Fruit fly (Drosophila melanogaster): ENCODE data around the gene pths.

The pths gene

dm6 chr2L:21163311-21163842 lies 20.3 kb downstream of the pths start, which contains the start of gene Noc2 (continued):
- no peak for TF ChIP-seq Adf1 (GFP tag; IDR thresholded peaks at IDR 0.05)
- TF ChIP-seq pita (GFP tag; optimal IDR thresholded peaks at IDR 0.05) = no peak
- TF ChIP-seq CG1602 (GFP tag; optimal IDR thresholded peaks at IDR 0.05) = peak; percentile 24
- TF ChIP-seq mld (GFP tag; IDR thresholded peaks at IDR 0.05; ENCODE audit: partially characterized antibody) = no peak
- TF ChIP-seq NC2α (GFP tag; optimal IDR thresholded peaks at IDR 0.05) = no peak
- TF ChIP-seq CG15696 (tag; optimal IDR thresholded peaks at IDR 0.05) = peak; percentile 27
- no peak for TF ChIP-seq fru (optimal IDR thresholded peaks at IDR 0.05)
- no peak for TF ChIP-seq wdn (GFP tag; IDR thresholded peaks at IDR 0.05)
- no peak for TF ChIP-seq Hr39 (optimal IDR thresholded peaks at IDR 0.05)
- peak; percentile 62; the same call in 2 of the 3 replicates for TF ChIP-seq H15 (GFP tag; IDR thresholded peaks at IDR 0.05)
- TF ChIP-seq D (optimal IDR thresholded peaks at IDR 0.05) = no peak
- TF ChIP-seq D (GFP tag; optimal IDR thresholded peaks at IDR 0.05) = peak; percentile 29
- peak; percentile 70 for TF ChIP-seq row (GFP tag; IDR thresholded peaks at IDR 0.05)
- no peak for TF ChIP-seq CG1233 (GFP tag; optimal IDR thresholded peaks at IDR 0.05)
- peak; percentile 60 for TF ChIP-seq CG18262 (tag; optimal IDR thresholded peaks at IDR 0.05)
- TF ChIP-seq Stat92E (GFP tag; optimal IDR thresholded peaks at IDR 0.05) = no peak
- no peak for TF ChIP-seq CG18011 (GFP tag; optimal IDR thresholded peaks at IDR 0.05)
- TF ChIP-seq Doc3 (GFP tag; IDR thresholded peaks at IDR 0.05; ENCODE audit: partially characterized antibody) = no peak
- no peak for TF ChIP-seq crp (GFP tag; optimal IDR thresholded peaks at IDR 0.05)
- no peak for TF ChIP-seq bab2 (GFP tag; optimal IDR thresholded peaks at IDR 0.05)
- peak; percentile 51 for TF ChIP-seq pum (GFP tag; optimal IDR thresholded peaks at IDR 0.05)
- TF ChIP-seq bigmax (GFP tag; optimal IDR thresholded peaks at IDR 0.05) = peak; percentile 11
- no peak; the same call in 1 of the 2 replicates for TF ChIP-seq Drgx (GFP tag; IDR thresholded peaks at IDR 0.05)
- no peak for TF ChIP-seq gcm2 (GFP tag; optimal IDR thresholded peaks at IDR 0.05)
- peak; percentile 21 for TF ChIP-seq ems (GFP tag; optimal IDR thresholded peaks at IDR 0.05)
- no peak for TF ChIP-seq CG2199 (GFP tag; IDR thresholded peaks at IDR 0.05)
- TF ChIP-seq CG16779 (GFP tag; IDR thresholded peaks at IDR 0.05) = peak; percentile 65
- no peak for TF ChIP-seq CG31224 (GFP tag; IDR thresholded peaks at IDR 0.05)
- TF ChIP-seq YL-1 (GFP tag; optimal IDR thresholded peaks at IDR 0.05) = peak; percentile 46
- peak; percentile 2 for TF ChIP-seq CG3065 (GFP tag; optimal IDR thresholded peaks at IDR 0.05)
- peak; percentile 63 for TF ChIP-seq Xbp1 (GFP tag; optimal IDR thresholded peaks at IDR 0.05)
- TF ChIP-seq Lim3 (GFP tag; IDR thresholded peaks at IDR 0.05) = no peak
- peak; percentile 49 for TF ChIP-seq HHEX (GFP tag; optimal IDR thresholded peaks at IDR 0.05)
- TF ChIP-seq cg (GFP tag; optimal IDR thresholded peaks at IDR 0.05) = no peak
- TF ChIP-seq gfzf (GFP tag; optimal IDR thresholded peaks at IDR 0.05) = no peak
- no peak for TF ChIP-seq CG13894 (tag; optimal IDR thresholded peaks at IDR 0.05)
- peak; percentile 34 for TF ChIP-seq CG15601 (tag; optimal IDR thresholded peaks at IDR 0.05)
- no peak for TF ChIP-seq gsb-n (tag; optimal IDR thresholded peaks at IDR 0.05)
- no peak for TF ChIP-seq Bgb (GFP tag; IDR thresholded peaks at IDR 0.05; ENCODE audit: partially characterized antibody)
- no peak for TF ChIP-seq Scr (GFP tag; IDR thresholded peaks at IDR 0.05; ENCODE audit: partially characterized antibody)
- no peak for TF ChIP-seq gsb (GFP tag; IDR thresholded peaks at IDR 0.05)
- no peak for TF ChIP-seq h (optimal IDR thresholded peaks at IDR 0.05)
- peak; percentile 37 for TF ChIP-seq bcd (GFP tag; optimal IDR thresholded peaks at IDR 0.05)
- no peak for TF ChIP-seq bowl (GFP tag; IDR thresholded peaks at IDR 0.05)
- TF ChIP-seq CG12391 (tag; optimal IDR thresholded peaks at IDR 0.05) = peak; percentile 60
- TF ChIP-seq phol (tag; optimal IDR thresholded peaks at IDR 0.05) = peak; percentile 66
- TF ChIP-seq Abd-B (GFP tag; optimal IDR thresholded peaks at IDR 0.05) = peak; percentile 54
- TF ChIP-seq Atf3 (GFP tag; optimal IDR thresholded peaks at IDR 0.05) = no peak
- TF ChIP-seq Opbp (GFP tag; IDR thresholded peaks at IDR 0.05; ENCODE audit: partially characterized antibody) = no peak
- peak; percentile 5 for TF ChIP-seq D19A (tag; optimal IDR thresholded peaks at IDR 0.05)
- no peak for TF ChIP-seq Tbp (GFP tag; optimal IDR thresholded peaks at IDR 0.05)
